Comparison of ENCODE assay signal across 2 fruit fly cellular contexts in genomic region chr3R:19778065-19778800, dm6.
TF ChIP-seq lines count a peak whose summit lies in the region.

Gene Acsx2, plus strand, starts transcription at chr3R:19778750.

- TF ChIP-seq CTCF in S2 (optimal IDR thresholded peaks at IDR 0.05; lab: Kevin White, UChicago), result peak; percentile 60 to 84
- TF ChIP-seq CTCF in whole organism, embryonic (GFP tag; optimal IDR thresholded peaks at IDR 0.05; lab: Kevin White, UChicago), result peak; percentile 90

TF ChIP-seq in whole organism, embryonic, 481 proteins besides CTCF, POLR2A, EP300 and RAD21:
- TF ChIP-seq Six4 (GFP tag; optimal IDR thresholded peaks at IDR 0.05; lab: Kevin White, UChicago) (no peak), CG6791 (GFP tag; IDR thresholded peaks at IDR 0.05; lab: Robert Waterston, UW; ENCODE audit: partially characterized antibody) (0 out of 3 replicates have a peak, but pooled peaks have one; percentile 11), Bgb (GFP tag; IDR thresholded peaks at IDR 0.05; lab: Robert Waterston, UW; ENCODE audit: partially characterized antibody) (peak; percentile 40; the same call in 1 of the 2 replicates), Rx (GFP tag; IDR thresholded peaks at IDR 0.05; lab: Robert Waterston, UW) (no peak), unpg (GFP tag; optimal IDR thresholded peaks at IDR 0.05; lab: Kevin White, UChicago) (no peak), Ets65A (GFP tag; lab: Kevin White, UChicago) (no peak), mld (GFP tag; IDR thresholded peaks at IDR 0.05; lab: Robert Waterston, UW; ENCODE audit: partially characterized antibody) (0 out of 3 replicates have a peak, but pooled peaks have one; percentile 18), amos (GFP tag; IDR thresholded peaks at IDR 0.05; lab: Robert Waterston, UW; ENCODE audit: partially characterized antibody) (peak; percentile 63), HLH4C (GFP tag; IDR thresholded peaks at IDR 0.05; lab: Robert Waterston, UW; ENCODE audit: partially characterized antibody) (no peak), wor (GFP tag; IDR thresholded peaks at IDR 0.05; lab: Robert Waterston, UW) (no peak), peb (GFP tag; IDR thresholded peaks at IDR 0.05; lab: Robert Waterston, UW) (no peak), knrl (GFP tag; IDR thresholded peaks at IDR 0.05; lab: Robert Waterston, UW; ENCODE audit: partially characterized antibody) (peak; percentile 46; the same call in 2 of the 3 replicates), stwl (tag; optimal IDR thresholded peaks at IDR 0.05; lab: Kevin White, UChicago) (peak; percentile 61), CG16813 (GFP tag; IDR thresholded peaks at IDR 0.05; lab: Robert Waterston, UW; ENCODE audit: partially characterized antibody) (peak; percentile 48; the same call in 1 of the 3 replicates), bbx (GFP tag; IDR thresholded peaks at IDR 0.05; lab: Robert Waterston, UW; ENCODE audit: partially characterized antibody) (0 out of 2 replicates have a peak, but pooled peaks have one; percentile 33), D (optimal IDR thresholded peaks at IDR 0.05; lab: Kevin White, UChicago) (no peak), D (GFP tag; optimal IDR thresholded peaks at IDR 0.05; lab: Kevin White, UChicago) (no peak)
